Worm (Caenorhabditis elegans) whole organism, early embryonic: Measurements from ENCODE around the gene sec-6.
A peak's percentile ranks its signal among the peaks of the same experiment; 100 is the strongest.

ENCODE experiments used
- B0310.2 ChIP-seq: sonication (generic microtip); optimal IDR thresholded peaks from 2 replicates; lab custom pipeline; 2016; ENCODE audit warnings: mild to moderate bottlenecking, missing genetic modification characterization, missing compliant biosample characterization
- F13C5.2 ChIP-seq: sonication (generic microtip); optimal IDR thresholded peaks from 2 replicates; lab custom pipeline; 2017; ENCODE audit warnings: mild to moderate bottlenecking, missing genetic modification characterization, inconsistent platforms, missing compliant biosample characterization
- aly-1 ChIP-seq: sonication (generic microtip); optimal IDR thresholded peaks from 2 replicates; lab custom pipeline; 2016; ENCODE audit warnings: missing genetic modification characterization, missing compliant biosample characterization
- ama-1 ChIP-seq: fragments of 150-350 bp; optimal IDR thresholded peaks from 2 replicates; lab custom pipeline; 2014
- ceh-13 ChIP-seq: fragments of 200-800 bp; sonication (Bioruptor generic); optimal IDR thresholded peaks from 2 replicates; lab custom pipeline; 2018; ENCODE audit warnings: mild to moderate bottlenecking, missing genetic modification characterization, missing compliant biosample characterization
- ceh-36 ChIP-seq: sonication (generic microtip); optimal IDR thresholded peaks from 2 replicates; lab custom pipeline; 2016; ENCODE audit warnings: missing genetic modification characterization, inconsistent platforms, missing compliant biosample characterization
- ets-7 ChIP-seq: sonication (generic microtip); optimal IDR thresholded peaks from 2 replicates; lab custom pipeline; 2016; ENCODE audit warnings: missing genotype, missing genetic modification characterization, missing compliant biosample characterization
- flt-1 ChIP-seq: fragments of 200-800 bp; sonication (Bioruptor generic); IDR thresholded peaks from 2 replicates; pipeline ENCODE4 v1.3.6; 2022; ENCODE audit warnings: missing genetic modification characterization, missing compliant biosample characterization
- hmbx-1 ChIP-seq: sonication (generic microtip); optimal IDR thresholded peaks from 2 replicates; lab custom pipeline; 2016; ENCODE audit warnings: mild to moderate bottlenecking, missing genetic modification characterization, missing compliant biosample characterization
- hmg-4 ChIP-seq: fragments of 200-800 bp; sonication (Bioruptor generic); optimal IDR thresholded peaks from 2 replicates; lab custom pipeline; 2018; ENCODE audit warnings: mild to moderate bottlenecking, missing genetic modification characterization, missing compliant biosample characterization
- hnd-1 ChIP-seq: sonication (generic microtip); optimal IDR thresholded peaks from 2 replicates; lab custom pipeline; 2016; ENCODE audit warnings: missing genetic modification characterization, missing compliant biosample characterization
- pes-1 ChIP-seq: fragments of 200-800 bp; sonication (Bioruptor generic); IDR thresholded peaks from 2 replicates; pipeline ENCODE4 v1.3.6; 2022; ENCODE audit warnings: missing genetic modification reagents, missing genetic modification characterization, missing compliant biosample characterization
- scrt-1 ChIP-seq: fragments of 200-800 bp; sonication (Bioruptor generic); IDR thresholded peaks from 2 replicates; pipeline ENCODE4 v1.3.6; 2022; ENCODE audit warnings: missing genetic modification characterization, missing compliant biosample characterization
- sea-1 ChIP-seq: fragments of 200-800 bp; sonication (Bioruptor generic); conservative IDR thresholded peaks from 2 replicates; pipeline ENCODE4 v1.3.6; 2022; ENCODE audit warnings: missing genetic modification characterization, missing compliant biosample characterization
- tbx-11 ChIP-seq: fragments of 200-800 bp; sonication (Bioruptor generic); IDR thresholded peaks from 2 replicates; pipeline ENCODE4 v1.3.6; 2022; ENCODE audit warnings: missing genetic modification characterization, missing compliant biosample characterization
- tbx-37 ChIP-seq: fragments of 200-800 bp; sonication (Bioruptor generic); conservative IDR thresholded peaks from 2 replicates; pipeline ENCODE4 v1.3.6; 2022; ENCODE audit warnings: missing genetic modification reagents, missing genetic modification characterization, missing compliant biosample characterization
- tra-4 ChIP-seq: sonication (generic microtip); optimal IDR thresholded peaks from 2 replicates; lab custom pipeline; 2017; ENCODE audit warnings: missing genetic modification characterization, missing compliant biosample characterization

sec-6 gene

DNA sequence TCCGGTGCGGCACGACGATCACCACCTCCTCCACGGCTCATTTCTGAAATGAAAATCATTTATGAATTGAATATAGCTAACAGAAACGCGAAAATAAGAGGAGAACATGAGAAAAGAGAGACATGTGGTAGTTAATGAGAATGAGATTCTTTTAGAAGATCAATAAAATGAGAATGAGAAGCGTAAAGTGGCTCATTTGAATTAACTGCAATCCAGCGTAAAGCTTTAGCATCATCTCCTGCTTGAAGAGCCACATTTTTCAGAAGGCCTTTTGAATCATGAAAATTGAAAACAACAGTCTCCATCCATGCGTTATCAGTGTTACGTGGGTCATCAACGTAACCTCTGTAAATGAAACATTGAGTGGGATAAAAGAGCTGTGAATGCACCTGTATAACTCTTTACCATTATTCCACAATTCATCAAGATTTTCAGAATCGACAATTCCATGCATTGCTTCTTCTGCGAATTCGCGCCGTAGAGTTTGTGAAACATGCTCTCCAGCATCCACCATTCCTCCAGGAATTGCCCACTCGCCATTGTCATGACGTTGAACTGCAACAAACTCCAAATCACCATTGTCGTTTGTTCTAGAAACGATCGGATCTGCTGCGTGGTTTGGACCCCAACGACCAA is 29.6 kb downstream of the sec-6 start, which contains the start of gene rsp-4:
TSS of gene rsp-4 (minus strand) at position 51 of the 636 bp plus-strand sequence.
- TF ChIP-seq pes-1 (GFP tag; lab: Robert Waterston, UW): no peak
- TF ChIP-seq B0310.2: no peak
- TF ChIP-seq ceh-36: no peak
- no peak for TF ChIP-seq ama-1
- no peak for TF ChIP-seq aly-1 (tag; lab: Kevin White, UChicago)
- no peak for TF ChIP-seq hmbx-1 (tag; lab: Kevin White, UChicago)
- no peak for TF ChIP-seq hmg-4 (GFP tag; lab: Kevin White, UChicago)
- TF ChIP-seq tra-4 (tag; lab: Kevin White, UChicago): no peak
- TF ChIP-seq scrt-1 (GFP tag; lab: Robert Waterston, UW): no peak
- no peak for TF ChIP-seq flt-1
- no peak for TF ChIP-seq hnd-1
- no peak for TF ChIP-seq F13C5.2
- TF ChIP-seq tbx-11: no peak
- TF ChIP-seq tbx-37 (GFP tag; lab: Robert Waterston, UW): no peak

DNA sequence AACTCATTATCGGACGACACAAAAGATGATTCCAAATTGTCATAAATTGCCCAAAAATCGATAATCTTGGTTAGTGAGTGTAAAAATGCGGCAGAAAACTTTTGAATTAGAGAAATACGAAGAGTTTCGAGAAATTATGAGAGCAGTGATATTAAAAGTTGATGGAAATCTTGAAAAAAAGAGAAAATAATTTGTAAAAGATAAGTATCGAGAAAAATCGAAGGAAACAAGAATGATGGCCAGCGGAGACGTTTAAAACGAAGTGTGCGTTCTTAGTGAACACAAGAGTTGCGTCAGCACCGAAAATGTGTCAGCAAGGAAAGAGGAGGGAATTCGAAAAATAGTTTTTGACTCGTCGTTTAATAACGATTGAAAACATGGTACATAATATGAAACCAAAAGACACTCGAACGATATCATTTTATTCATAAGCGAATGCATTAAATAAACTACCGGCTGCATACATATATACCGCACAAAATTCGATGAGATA is 30.5 kb downstream of the sec-6 start, which contains the start of gene ndx-6:
TSS of gene ndx-6 (minus strand) at position 51 of the 493 bp plus-strand sequence.
- TF ChIP-seq ceh-36 (peak; percentile 30), aly-1 (tag; lab: Kevin White, UChicago) (no peak), tra-4 (tag; lab: Kevin White, UChicago) (no peak), ceh-13 (GFP tag; lab: Kevin White, UChicago) (no peak), ama-1 (no peak), hmbx-1 (tag; lab: Kevin White, UChicago) (peak; percentile 7), tbx-11 (no peak), hnd-1 (no peak), ets-7 (tag; lab: Kevin White, UChicago) (peak; percentile 20), flt-1 (no peak), B0310.2 (no peak), F13C5.2 (peak; percentile 56), tbx-37 (GFP tag; lab: Robert Waterston, UW) (peak; percentile 45; the same call in 1 of the 2 replicates), hmg-4 (GFP tag; lab: Kevin White, UChicago) (no peak), scrt-1 (GFP tag; lab: Robert Waterston, UW) (no peak), pes-1 (GFP tag; lab: Robert Waterston, UW) (peak; percentile 66), sea-1 (GFP tag; lab: Robert Waterston, UW) (no peak)

DNA sequence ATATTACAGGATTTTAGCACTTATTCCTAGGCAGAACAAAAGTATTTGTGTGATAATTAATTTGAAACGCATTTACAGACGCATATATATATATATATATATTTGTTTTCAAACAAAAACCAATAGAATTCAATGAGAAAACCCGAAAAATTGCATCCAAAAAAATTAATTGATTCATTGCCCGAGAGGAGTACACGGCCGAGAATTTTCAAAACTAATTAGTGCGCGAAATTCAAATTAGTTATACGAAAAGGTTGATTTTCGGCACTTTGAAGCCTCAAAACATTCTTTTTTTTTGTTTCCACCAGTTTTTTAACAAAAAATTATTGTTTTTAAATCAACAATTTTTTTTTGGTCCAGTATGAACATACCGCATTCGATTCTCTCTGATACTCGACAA is 32.1 kb downstream of the sec-6 start:
- TF ChIP-seq ceh-13 (GFP tag; lab: Kevin White, UChicago) (no peak), aly-1 (tag; lab: Kevin White, UChicago) (no peak), pes-1 (GFP tag; lab: Robert Waterston, UW) (no peak), tbx-37 (GFP tag; lab: Robert Waterston, UW) (no peak), tra-4 (tag; lab: Kevin White, UChicago) (no peak), hnd-1 (no peak), ama-1 (no peak), scrt-1 (GFP tag; lab: Robert Waterston, UW) (no peak), tbx-11 (no peak), sea-1 (GFP tag; lab: Robert Waterston, UW) (no peak), ceh-36 (no peak)

DNA sequence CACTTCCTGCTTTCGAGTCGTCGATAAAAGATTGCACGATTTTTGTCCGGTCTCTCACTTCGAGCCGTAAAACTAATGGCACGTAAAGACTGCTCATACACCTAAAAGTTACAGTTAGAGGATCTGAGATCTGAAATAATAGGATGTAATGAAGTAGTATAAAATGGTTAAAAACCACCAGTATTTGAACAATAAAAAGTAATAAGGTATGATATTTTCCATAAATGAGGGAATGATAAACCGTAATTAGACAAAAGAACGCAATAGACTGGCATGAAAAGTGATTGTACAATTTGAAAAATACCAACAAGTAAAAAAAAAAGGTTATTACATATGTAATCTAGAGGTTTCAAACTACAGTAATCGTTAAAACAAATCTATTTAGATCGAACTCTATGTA is 33.7 kb downstream of the sec-6 start, which contains the start of gene brap-2:
TSS of gene brap-2 (minus strand) at position 101 of the 400 bp plus-strand sequence.
- no peak for TF ChIP-seq ets-7 (tag; lab: Kevin White, UChicago)
- no peak for TF ChIP-seq hmbx-1 (tag; lab: Kevin White, UChicago)
- no peak for TF ChIP-seq hnd-1

DNA sequence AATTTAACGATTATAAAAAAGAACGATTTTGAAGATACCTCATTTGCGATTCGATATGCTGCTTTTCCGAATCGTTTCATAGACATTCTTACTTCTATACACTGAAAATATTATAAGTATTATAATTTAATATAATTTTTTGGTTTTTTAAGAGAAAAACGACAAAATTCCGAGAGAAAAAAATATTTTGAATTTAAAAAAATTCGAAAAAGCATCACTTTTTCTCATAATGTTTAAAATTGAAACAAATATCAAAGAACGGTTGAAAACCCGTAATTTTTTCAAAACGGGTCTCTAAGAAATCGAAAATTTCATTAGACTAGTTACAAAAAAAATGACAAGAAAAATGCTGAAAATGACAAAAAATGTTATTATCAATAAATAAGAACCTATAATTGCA is 36.2 kb downstream of the sec-6 start, which contains the start of gene pink-1:
TSS of gene pink-1 (minus strand) at position 101 of the 400 bp plus-strand sequence.
- TF ChIP-seq ceh-13 (GFP tag; lab: Kevin White, UChicago) (no peak), scrt-1 (GFP tag; lab: Robert Waterston, UW) (no peak), sea-1 (GFP tag; lab: Robert Waterston, UW) (no peak)

DNA sequence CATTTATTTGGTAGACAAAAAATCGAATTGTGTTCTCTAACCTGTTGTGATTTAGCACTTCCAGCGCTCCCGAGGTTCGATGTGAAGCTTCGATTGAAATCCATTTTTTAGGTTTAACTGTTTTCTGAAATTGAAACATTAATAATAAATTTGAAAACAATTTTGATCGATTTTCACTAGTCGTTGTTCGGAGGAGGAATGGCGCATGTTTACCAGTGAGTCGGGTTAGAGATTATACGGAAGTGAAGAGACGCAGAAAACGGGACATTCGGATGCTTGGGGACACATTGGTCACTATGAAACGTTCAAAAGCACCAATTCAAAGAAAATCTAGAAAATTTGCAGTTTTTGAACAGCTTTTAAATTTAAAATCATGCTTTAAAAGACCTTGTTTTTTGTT is 39.4 kb downstream of the sec-6 start, which contains the start of gene fbxl-3:
TSS of gene fbxl-3 (minus strand) at position 124 of the 400 bp plus-strand sequence.
- no peak for TF ChIP-seq flt-1
- no peak for TF ChIP-seq ets-7 (tag; lab: Kevin White, UChicago)
- TF ChIP-seq hnd-1: no peak
- TF ChIP-seq tbx-37 (GFP tag; lab: Robert Waterston, UW): no peak
- TF ChIP-seq hmbx-1 (tag; lab: Kevin White, UChicago): no peak
- no peak for TF ChIP-seq F13C5.2
- TF ChIP-seq hmg-4 (GFP tag; lab: Kevin White, UChicago): no peak
- no peak for TF ChIP-seq ceh-13 (GFP tag; lab: Kevin White, UChicago)
- no peak for TF ChIP-seq sea-1 (GFP tag; lab: Robert Waterston, UW)

DNA sequence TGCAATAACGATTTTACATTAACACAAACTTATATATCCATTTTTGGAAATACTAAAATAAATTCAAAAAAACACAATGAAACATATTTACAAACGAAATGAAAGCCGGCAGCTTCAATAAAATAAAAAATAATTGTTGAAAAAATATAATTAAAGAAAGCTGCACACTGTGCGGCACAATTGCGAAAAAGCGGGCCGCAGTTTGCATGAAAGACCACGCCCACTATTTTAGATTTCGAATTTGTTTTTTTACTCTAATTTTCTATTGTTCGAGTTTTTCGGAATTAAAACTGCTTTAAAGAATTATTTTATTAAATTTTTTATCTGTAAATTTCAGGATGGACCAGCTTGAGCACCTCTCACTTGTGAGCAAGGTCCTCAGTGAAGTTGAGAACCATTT is 39.8 kb downstream of the sec-6 start, which contains the start of gene mog-5:
TSS of gene mog-5 (plus strand) at position 338 of the 400 bp plus-strand sequence.
- TF ChIP-seq hmg-4 (GFP tag; lab: Kevin White, UChicago): no peak
- no peak for TF ChIP-seq tbx-37 (GFP tag; lab: Robert Waterston, UW)
- no peak for TF ChIP-seq aly-1 (tag; lab: Kevin White, UChicago)
- TF ChIP-seq sea-1 (GFP tag; lab: Robert Waterston, UW): 0 out of 2 replicates have a peak, but pooled peaks have one; percentile 55
- TF ChIP-seq flt-1: peak; percentile 65
- TF ChIP-seq B0310.2: no peak
- peak; percentile 83 for TF ChIP-seq F13C5.2
- 0 out of 2 replicates have a peak, but pooled peaks have one; percentile 46 for TF ChIP-seq scrt-1 (GFP tag; lab: Robert Waterston, UW)
- TF ChIP-seq ets-7 (tag; lab: Kevin White, UChicago): no peak
- no peak for TF ChIP-seq tra-4 (tag; lab: Kevin White, UChicago)
- peak; percentile 65; the same call in 1 of the 2 replicates for TF ChIP-seq tbx-11
- TF ChIP-seq ceh-36: no peak
- TF ChIP-seq ceh-13 (GFP tag; lab: Kevin White, UChicago): peak; percentile 9
- TF ChIP-seq pes-1 (GFP tag; lab: Robert Waterston, UW): no peak; the same call in 1 of the 2 replicates
- no peak for TF ChIP-seq ama-1
- TF ChIP-seq hnd-1: no peak
- no peak for TF ChIP-seq hmbx-1 (tag; lab: Kevin White, UChicago)
